Worm (Caenorhabditis elegans) whole organism, late embryonic: ENCODE data around the gene nhr-269.

Experiments used
- C08G9.2 ChIP-seq: sonication (generic microtip); optimal IDR thresholded peaks from 2 replicates; lab custom pipeline; 2016; ENCODE audit warnings: mild to moderate bottlenecking, missing genetic modification characterization, moderate library complexity, missing compliant biosample characterization
- K02D7.2 ChIP-seq: sonication (generic microtip); optimal IDR thresholded peaks from 2 replicates; lab custom pipeline; 2017; ENCODE audit warnings: mild to moderate bottlenecking, missing genetic modification characterization, missing compliant biosample characterization
- K09A11.1 ChIP-seq: sonication (generic microtip); optimal IDR thresholded peaks from 2 replicates; lab custom pipeline; 2017; ENCODE audit warnings: antibody characterized with exemption, mild to moderate bottlenecking, missing genetic modification characterization, missing compliant biosample characterization; ENCODE audit not compliant: insufficient read depth
- T23F11.4 ChIP-seq: fragments of 200-800 bp; sonication (Bioruptor generic); optimal IDR thresholded peaks from 2 replicates; lab custom pipeline; 2018; ENCODE audit warnings: mild to moderate bottlenecking, missing genetic modification characterization, missing compliant biosample characterization
- ahr-1 ChIP-seq: sonication (generic microtip); optimal IDR thresholded peaks from 2 replicates; lab custom pipeline; 2016; ENCODE audit warnings: missing genetic modification characterization, missing compliant biosample characterization
- ceh-2 ChIP-seq: sonication (generic microtip); optimal IDR thresholded peaks from 2 replicates; lab custom pipeline; 2016; ENCODE audit warnings: missing genotype, missing genetic modification characterization, missing compliant biosample characterization
- ceh-24 ChIP-seq: sonication (generic microtip); optimal IDR thresholded peaks from 2 replicates; lab custom pipeline; 2016; ENCODE audit warnings: mild to moderate bottlenecking, missing genetic modification characterization, missing compliant biosample characterization
- ceh-31 ChIP-seq: sonication (generic microtip); optimal IDR thresholded peaks from 2 replicates; lab custom pipeline; 2016; ENCODE audit warnings: missing genetic modification characterization, missing compliant biosample characterization
- ceh-34 ChIP-seq: sonication (generic microtip); optimal IDR thresholded peaks from 2 replicates; lab custom pipeline; 2016; ENCODE audit warnings: mild to moderate bottlenecking, missing genetic modification characterization, missing compliant biosample characterization
- ceh-48 ChIP-seq: sonication (generic microtip); optimal IDR thresholded peaks from 2 replicates; lab custom pipeline; 2016; ENCODE audit warnings: missing genetic modification characterization, inconsistent platforms, missing compliant biosample characterization
- ceh-6 ChIP-seq: fragments of 200-800 bp; sonication (Bioruptor generic); optimal IDR thresholded peaks from 2 replicates; lab custom pipeline; 2018; ENCODE audit warnings: mild to moderate bottlenecking, missing genetic modification characterization, missing compliant biosample characterization
- ceh-9 ChIP-seq: sonication (generic microtip); optimal IDR thresholded peaks from 2 replicates; lab custom pipeline; 2016; ENCODE audit warnings: mild to moderate bottlenecking, missing genetic modification characterization, inconsistent platforms, missing compliant biosample characterization
- dve-1 ChIP-seq: sonication (generic microtip); optimal IDR thresholded peaks from 2 replicates; lab custom pipeline; 2017; ENCODE audit warnings: antibody characterized with exemption, mild to moderate bottlenecking, missing genetic modification characterization, missing compliant biosample characterization
- elt-2 ChIP-seq: sonication (generic microtip); optimal IDR thresholded peaks from 2 replicates; lab custom pipeline; 2016; ENCODE audit warnings: missing genetic modification reagents, missing genetic modification characterization, missing compliant biosample characterization
- elt-4 ChIP-seq: sonication (generic microtip); optimal IDR thresholded peaks from 2 replicates; lab custom pipeline; 2016; ENCODE audit warnings: missing genetic modification characterization, missing compliant biosample characterization
- ets-4 ChIP-seq: sonication (generic microtip); optimal IDR thresholded peaks from 2 replicates; lab custom pipeline; 2016; ENCODE audit warnings: missing genetic modification characterization, missing compliant biosample characterization
- eyg-1 ChIP-seq: sonication (generic microtip); optimal IDR thresholded peaks from 2 replicates; lab custom pipeline; 2016; ENCODE audit warnings: missing genotype, missing genetic modification characterization, missing compliant biosample characterization
- fax-1 ChIP-seq: sonication (generic microtip); optimal IDR thresholded peaks from 2 replicates; lab custom pipeline; 2016; ENCODE audit warnings: missing genotype, missing genetic modification characterization, missing compliant biosample characterization
- gmeb-2 ChIP-seq: sonication (generic microtip); optimal IDR thresholded peaks from 2 replicates; lab custom pipeline; 2016; ENCODE audit warnings: missing genetic modification characterization, inconsistent platforms, missing compliant biosample characterization
- hlh-13 ChIP-seq: fragments of 200-800 bp; sonication (Bioruptor generic); optimal IDR thresholded peaks from 2 replicates; lab custom pipeline; 2018; ENCODE audit warnings: mild to moderate bottlenecking, missing genetic modification characterization, missing compliant biosample characterization
- hlh-15 ChIP-seq: sonication (generic microtip); optimal IDR thresholded peaks from 2 replicates; lab custom pipeline; 2016; ENCODE audit warnings: missing genetic modification characterization, missing compliant biosample characterization
- hlh-8 ChIP-seq: sonication (generic microtip); optimal IDR thresholded peaks from 2 replicates; lab custom pipeline; 2016; ENCODE audit warnings: missing genotype, missing genetic modification characterization, missing compliant biosample characterization
- lin-11 ChIP-seq: fragments of 200-800 bp; sonication (Bioruptor generic); optimal IDR thresholded peaks from 2 replicates; lab custom pipeline; 2018; ENCODE audit warnings: mild to moderate bottlenecking, missing genetic modification characterization, missing compliant biosample characterization
- mec-3 ChIP-seq: sonication (generic microtip); optimal IDR thresholded peaks from 2 replicates; lab custom pipeline; 2016; ENCODE audit warnings: borderline replicate concordance, missing genetic modification characterization, missing compliant biosample characterization
- nhr-11 ChIP-seq: fragments of 150-350 bp; optimal IDR thresholded peaks from 2 replicates; lab custom pipeline; 2014; ENCODE audit warnings: missing biosample characterization, missing genetic modification characterization
- nhr-232 ChIP-seq: sonication (generic microtip); optimal IDR thresholded peaks from 2 replicates; lab custom pipeline; 2016; ENCODE audit warnings: missing genetic modification characterization, missing compliant biosample characterization
- npax-4 ChIP-seq: sonication (generic microtip); optimal IDR thresholded peaks from 2 replicates; lab custom pipeline; 2016; ENCODE audit warnings: missing genetic modification characterization, missing compliant biosample characterization
- odd-2 ChIP-seq: sonication (generic microtip); optimal IDR thresholded peaks from 2 replicates; lab custom pipeline; 2017; ENCODE audit warnings: antibody characterized with exemption, mild to moderate bottlenecking, missing genetic modification characterization, missing compliant biosample characterization
- pat-9 ChIP-seq: fragments of 200-800 bp; sonication (Bioruptor generic); optimal IDR thresholded peaks from 2 replicates; lab custom pipeline; 2018; ENCODE audit warnings: mild to moderate bottlenecking, missing genetic modification characterization, moderate library complexity, missing compliant biosample characterization
- pax-1 ChIP-seq: fragments of 150-350 bp; optimal IDR thresholded peaks from 2 replicates; lab custom pipeline; 2014; ENCODE audit warnings: missing biosample characterization, missing genetic modification characterization
- pha-2 ChIP-seq: sonication (generic microtip); optimal IDR thresholded peaks from 2 replicates; lab custom pipeline; 2017; ENCODE audit warnings: mild to moderate bottlenecking, missing genetic modification characterization, missing compliant biosample characterization
- pha-4 ChIP-seq: fragments of 150-350 bp; optimal IDR thresholded peaks from 2 replicates; lab custom pipeline; 2018; ENCODE audit warnings: missing biosample characterization, missing genetic modification reagents, missing genetic modification characterization
- pqm-1 ChIP-seq: sonication (generic microtip); optimal IDR thresholded peaks from 2 replicates; lab custom pipeline; 2016; ENCODE audit warnings: missing genetic modification characterization, missing compliant biosample characterization
- pros-1 ChIP-seq: fragments of 150-350 bp; optimal IDR thresholded peaks from 2 replicates; lab custom pipeline; 2014; ENCODE audit warnings: missing biosample characterization, missing genetic modification reagents, missing genetic modification characterization
- sox-2 ChIP-seq: fragments of 200-800 bp; sonication (Bioruptor generic); IDR thresholded peaks from 2 replicates; pipeline ENCODE4 v1.3.6; 2022; ENCODE audit warnings: missing genetic modification reagents, missing genetic modification characterization, missing compliant biosample characterization
- sox-4 ChIP-seq: sonication (generic microtip); optimal IDR thresholded peaks from 2 replicates; lab custom pipeline; 2017; ENCODE audit warnings: mild to moderate bottlenecking, missing genetic modification characterization, inconsistent platforms, missing compliant biosample characterization
- tbx-2 ChIP-seq: sonication (generic microtip); optimal IDR thresholded peaks from 2 replicates; lab custom pipeline; 2016; ENCODE audit warnings: missing genetic modification characterization, missing compliant biosample characterization
- unc-3 ChIP-seq, 2 experiments: fragments of 200-800 bp in 1 of 2; sonication (Bioruptor generic) in 1 of 2; sonication (generic microtip) in 1 of 2; conservative IDR thresholded peaks in 1 of 2; optimal IDR thresholded peaks in 1 of 2; 2 replicates each; pipeline versions ENCODE4 v1.3.6 to Lab custom; 2016 to 2022; ENCODE audit warnings: missing compliant biosample characterization in 2 of 2, missing genetic modification characterization in 2 of 2, missing genetic modification reagents in 1 of 2
- unc-42 ChIP-seq: sonication (generic microtip); optimal IDR thresholded peaks from 2 replicates; lab custom pipeline; 2016; ENCODE audit warnings: missing genotype, missing genetic modification characterization, missing compliant biosample characterization
- zip-5 ChIP-seq: sonication (generic microtip); optimal IDR thresholded peaks from 2 replicates; lab custom pipeline; 2016; ENCODE audit warnings: missing genetic modification characterization, missing compliant biosample characterization
- ztf-16 ChIP-seq: sonication (generic microtip); optimal IDR thresholded peaks from 2 replicates; lab custom pipeline; 2017; ENCODE audit warnings: missing genetic modification characterization, missing compliant biosample characterization

Gene nhr-269

ce11 chrV:15406928-15407327 lies 37.3 kb upstream of the nhr-269 start, which contains the start of gene srh-257:
Gene srh-257 (plus strand): TSS chrV:15407228.
- TF ChIP-seq pha-4 (tag; lab: Kevin White, UChicago) (no peak), nhr-232 (tag; lab: Kevin White, UChicago) (no peak), ceh-34 (tag; lab: Kevin White, UChicago) (no peak), sox-2 (GFP tag; lab: Robert Waterston, UW) (no peak), zip-5 (tag; lab: Kevin White, UChicago) (no peak), K02D7.2 (tag; lab: Kevin White, UChicago) (no peak), sox-4 (tag; lab: Kevin White, UChicago) (no peak), pqm-1 (tag; lab: Kevin White, UChicago) (no peak), npax-4 (tag; lab: Kevin White, UChicago) (no peak), ets-4 (tag; lab: Kevin White, UChicago) (no peak)
- TF ChIP-seq, all 69 proteins: peak for 0

- no peak for TF ChIP-seq T23F11.4 (GFP tag; lab: Kevin White, UChicago)
- TF ChIP-seq elt-4 (tag; lab: Kevin White, UChicago) = no peak
- no peak for TF ChIP-seq ceh-24 (tag; lab: Kevin White, UChicago)
- no peak for TF ChIP-seq lin-11 (tag; lab: Kevin White, UChicago)
- no peak for TF ChIP-seq ahr-1
- no peak for TF ChIP-seq tbx-2 (tag; lab: Kevin White, UChicago)
- TF ChIP-seq odd-2 (tag; lab: Kevin White, UChicago) = no peak
- TF ChIP-seq pros-1 (tag; lab: Kevin White, UChicago) = no peak
- TF ChIP-seq unc-3 (GFP tag; conservative IDR thresholded peaks at IDR 0.05; lab: Robert Waterston, UW) = no peak
- no peak for TF ChIP-seq unc-3 (tag; optimal IDR thresholded peaks at IDR 0.05; lab: Kevin White, UChicago)
- no peak for TF ChIP-seq ceh-31 (tag; lab: Kevin White, UChicago)
- TF ChIP-seq pat-9 (tag; lab: Kevin White, UChicago) = no peak
- TF ChIP-seq pqm-1 (tag; lab: Kevin White, UChicago) = no peak
- no peak for TF ChIP-seq pha-2 (tag; lab: Kevin White, UChicago)
- no peak for TF ChIP-seq K02D7.2 (tag; lab: Kevin White, UChicago)
- no peak for TF ChIP-seq K09A11.1
- TF ChIP-seq, all 69 proteins: peak for 0
These were observed 35.3 kb upstream of the nhr-269 start, which contains the start of gene srh-258 for ce11 chrV:15404859-15405258. Gene srh-258 (plus strand): TSS chrV:15405159.

ce11 chrV:15401856-15402314 lies 32.3 kb upstream of the nhr-269 start, which contains the start of gene fbxa-135:
Gene fbxa-135 (plus strand): TSS chrV:15402264.
- TF ChIP-seq hlh-13 (GFP tag; lab: Kevin White, UChicago) (no peak), nhr-11 (tag; lab: Kevin White, UChicago) (no peak), C08G9.2 (no peak), ceh-6 (no peak), mec-3 (tag; lab: Kevin White, UChicago) (no peak), pat-9 (tag; lab: Kevin White, UChicago) (no peak), ets-4 (tag; lab: Kevin White, UChicago) (no peak), unc-42 (tag; lab: Kevin White, UChicago) (no peak)

- TF ChIP-seq pha-4 (tag; lab: Kevin White, UChicago) (no peak), ceh-31 (tag; lab: Kevin White, UChicago) (no peak), sox-2 (GFP tag; lab: Robert Waterston, UW) (no peak), C08G9.2 (no peak), ztf-16 (tag; lab: Kevin White, UChicago) (no peak), pax-1 (tag; lab: Kevin White, UChicago) (no peak), ceh-2 (tag; lab: Kevin White, UChicago) (no peak), elt-2 (no peak), ceh-48 (tag; lab: Kevin White, UChicago) (no peak), ceh-9 (tag; lab: Kevin White, UChicago) (no peak), hlh-8 (tag; lab: Kevin White, UChicago) (no peak), unc-42 (tag; lab: Kevin White, UChicago) (no peak), gmeb-2 (no peak), fax-1 (tag; lab: Kevin White, UChicago) (no peak), hlh-15 (tag; lab: Kevin White, UChicago) (no peak), eyg-1 (tag; lab: Kevin White, UChicago) (no peak), dve-1 (tag; lab: Kevin White, UChicago) (no peak), pha-2 (tag; lab: Kevin White, UChicago) (no peak)
These were observed 30.2 kb upstream of the nhr-269 start, which contains the start of the genes T06E6.15 and sri-7 for ce11 chrV:15399691-15400377. Gene T06E6.15 (minus strand): TSS chrV:15399791. Gene sri-7 (plus strand): TSS chrV:15400327.
